Worm (Caenorhabditis elegans) whole organism, L4 larva: ENCODE data around the gene ZK938.11.

Source experiments
- D1046.2 ChIP-seq: fragments of 200-800 bp; sonication (Bioruptor generic); IDR thresholded peaks from 2 replicates; pipeline ENCODE4 v1.3.6; 2022; ENCODE audit warnings: missing genetic modification characterization, missing compliant biosample characterization
- F49E8.2 ChIP-seq: sonication (generic microtip); optimal IDR thresholded peaks from 2 replicates; lab custom pipeline; 2016; ENCODE audit warnings: missing compliant biosample characterization, mild to moderate bottlenecking, missing genetic modification characterization, borderline replicate concordance
- R02D3.7 ChIP-seq: fragments of 150-350 bp; sonication (generic microtip); optimal IDR thresholded peaks from 3 replicates; lab custom pipeline; 2014; ENCODE audit warnings: missing biosample characterization, missing genetic modification characterization
- T20F7.1 ChIP-seq: fragments of 200-800 bp; sonication (Bioruptor generic); optimal IDR thresholded peaks from 2 replicates; lab custom pipeline; 2018; ENCODE audit warnings: mild to moderate bottlenecking, missing genetic modification characterization, missing compliant biosample characterization
- Y48G9A.11 ChIP-seq: fragments of 200-800 bp; sonication (Bioruptor generic); IDR thresholded peaks from 2 replicates; pipeline ENCODE4 v1.3.6; 2022; ENCODE audit warnings: missing genetic modification reagents, missing genetic modification characterization, missing compliant biosample characterization
- Y5F2A.4 ChIP-seq: fragments of 200-800 bp; sonication (Bioruptor generic); optimal IDR thresholded peaks from 2 replicates; lab custom pipeline; 2018; ENCODE audit warnings: mild to moderate bottlenecking, missing genetic modification characterization, missing compliant biosample characterization
- Y75B8A.6 ChIP-seq: fragments of 200-800 bp; sonication (Bioruptor generic); IDR thresholded peaks from 2 replicates; pipeline ENCODE4 v1.3.6; 2022; ENCODE audit warnings: missing genetic modification reagents, missing genetic modification characterization, missing compliant biosample characterization
- ZK546.5 ChIP-seq, 2 experiments: sonication (generic microtip); optimal IDR thresholded peaks; 2 replicates each; lab custom pipeline; 2017; ENCODE audit warnings: missing biosample characterization in 2 of 2, missing genetic modification characterization in 2 of 2
- ama-1 ChIP-seq: fragments of 150-350 bp; optimal IDR thresholded peaks from 2 replicates; lab custom pipeline; 2014; ENCODE audit warnings: inconsistent platforms, mixed read lengths
- ceh-20 ChIP-seq: fragments of 200-800 bp; sonication (Bioruptor generic); IDR thresholded peaks from 2 replicates; pipeline ENCODE4 v1.3.6; 2022; ENCODE audit warnings: missing genetic modification reagents, missing genetic modification characterization, missing compliant biosample characterization
- ceh-32 ChIP-seq: sonication (generic microtip); optimal IDR thresholded peaks from 2 replicates; lab custom pipeline; 2016; ENCODE audit warnings: mild to moderate bottlenecking, missing genetic modification characterization, missing compliant biosample characterization; ENCODE audit not compliant: poor library complexity
- ceh-62 ChIP-seq: sonication (generic microtip); optimal IDR thresholded peaks from 2 replicates; lab custom pipeline; 2017; ENCODE audit warnings: missing biosample characterization, missing genetic modification characterization
- ctbp-1 ChIP-seq: fragments of 200-800 bp; sonication (Bioruptor generic); IDR thresholded peaks from 2 replicates; pipeline ENCODE4 v1.3.6; 2022; ENCODE audit warnings: missing genetic modification reagents, missing genetic modification characterization, missing compliant biosample characterization
- daf-12 ChIP-seq: fragments of 150-350 bp; optimal IDR thresholded peaks from 2 replicates; lab custom pipeline; 2014; ENCODE audit warnings: missing biosample characterization, missing genetic modification reagents, missing genetic modification characterization
- daf-16 ChIP-seq, 3 experiments: sonication (generic microtip); optimal IDR thresholded peaks; 2 replicates each; lab custom pipeline; 2016 to 2017; ENCODE audit warnings: missing genetic modification characterization in 3 of 3, missing genetic modification reagents in 3 of 3, mild to moderate bottlenecking in 2 of 3, missing compliant biosample characterization in 2 of 3, missing biosample characterization in 1 of 3, moderate library complexity in 1 of 3
- dmd-9 ChIP-seq: fragments of 200-800 bp; sonication (Bioruptor generic); IDR thresholded peaks from 2 replicates; pipeline ENCODE4 v1.3.6; 2022; ENCODE audit warnings: missing genetic modification reagents, missing genetic modification characterization, missing compliant biosample characterization
- dve-1 ChIP-seq: sonication (generic microtip); optimal IDR thresholded peaks from 2 replicates; lab custom pipeline; 2017; ENCODE audit warnings: antibody characterized with exemption, mild to moderate bottlenecking, missing genetic modification characterization, missing compliant biosample characterization; ENCODE audit not compliant: insufficient read depth
- fos-1 ChIP-seq: fragments of 150-350 bp; optimal IDR thresholded peaks from 2 replicates; lab custom pipeline; 2014; ENCODE audit warnings: missing biosample characterization, missing genetic modification characterization
- hlh-11 ChIP-seq: fragments of 200-800 bp; sonication (Bioruptor generic); optimal IDR thresholded peaks from 2 replicates; lab custom pipeline; 2018; ENCODE audit warnings: mild to moderate bottlenecking, missing genetic modification characterization, missing compliant biosample characterization
- hlh-30 ChIP-seq: sonication (generic microtip); optimal IDR thresholded peaks from 2 replicates; lab custom pipeline; 2017; ENCODE audit warnings: antibody characterized with exemption, mild to moderate bottlenecking, missing genetic modification characterization, missing compliant biosample characterization; ENCODE audit not compliant: insufficient read depth
- hmg-1.1 ChIP-seq: fragments of 200-800 bp; sonication (Bioruptor generic); IDR thresholded peaks from 2 replicates; pipeline ENCODE4 v1.3.6; 2022; ENCODE audit warnings: missing genetic modification reagents, missing genetic modification characterization, missing compliant biosample characterization
- jun-1 ChIP-seq: fragments of 150-350 bp; optimal IDR thresholded peaks from 2 replicates; lab custom pipeline; 2014; ENCODE audit warnings: missing biosample characterization, missing genetic modification reagents, missing genetic modification characterization
- lim-7 ChIP-seq: fragments of 200-800 bp; sonication (Bioruptor generic); IDR thresholded peaks from 2 replicates; pipeline ENCODE4 v1.3.6; 2022; ENCODE audit warnings: missing genetic modification characterization, missing compliant biosample characterization
- lin-1 ChIP-seq: fragments of 200-800 bp; sonication (Bioruptor generic); IDR thresholded peaks from 2 replicates; pipeline ENCODE4 v1.3.6; 2022; ENCODE audit warnings: missing genetic modification reagents, missing genetic modification characterization, missing compliant biosample characterization
- lin-29 ChIP-seq: fragments of 200-800 bp; sonication (Bioruptor generic); IDR thresholded peaks from 2 replicates; pipeline ENCODE4 v1.3.6; 2022; ENCODE audit warnings: missing genetic modification reagents, missing genetic modification characterization, missing compliant biosample characterization
- lin-38 ChIP-seq: fragments of 200-800 bp; sonication (Bioruptor generic); IDR thresholded peaks from 2 replicates; pipeline ENCODE4 v1.3.6; 2022; ENCODE audit warnings: missing genetic modification reagents, missing genetic modification characterization, missing compliant biosample characterization
- lir-3 ChIP-seq: sonication (generic microtip); optimal IDR thresholded peaks from 2 replicates; lab custom pipeline; 2016; ENCODE audit warnings: mild to moderate bottlenecking, missing genetic modification characterization, missing compliant biosample characterization
- lsy-2 ChIP-seq, 2 experiments: fragments of 150-350 bp in 1 of 2; sonication (generic microtip) in 1 of 2; optimal IDR thresholded peaks; 2 replicates each; lab custom pipeline; 2014 to 2017; ENCODE audit warnings: missing biosample characterization in 2 of 2, missing genetic modification characterization in 2 of 2
- mdl-1 ChIP-seq, 2 experiments: fragments of 150-350 bp in 1 of 2; sonication (generic microtip) in 1 of 2; optimal IDR thresholded peaks; 2 replicates each; lab custom pipeline; 2014 to 2017; ENCODE audit warnings: missing biosample characterization in 2 of 2, missing genetic modification characterization in 2 of 2
- mep-1 ChIP-seq: fragments of 150-350 bp; sonication (generic microtip); optimal IDR thresholded peaks from 3 replicates; lab custom pipeline; 2014; ENCODE audit warnings: missing biosample characterization, missing genetic modification characterization
- mes-2 ChIP-seq: sonication (generic microtip); optimal IDR thresholded peaks from 2 replicates; lab custom pipeline; 2016; ENCODE audit warnings: missing genotype, mild to moderate bottlenecking, missing genetic modification characterization, missing compliant biosample characterization; ENCODE audit not compliant: poor library complexity, severe bottlenecking
- mxl-3 ChIP-seq: fragments of 200-800 bp; sonication (Bioruptor generic); optimal IDR thresholded peaks from 2 replicates; lab custom pipeline; 2018; ENCODE audit warnings: mild to moderate bottlenecking, missing genetic modification characterization, missing compliant biosample characterization
- nhr-10 ChIP-seq: fragments of 150-350 bp; optimal IDR thresholded peaks from 2 replicates; lab custom pipeline; 2014; ENCODE audit warnings: missing biosample characterization, missing genetic modification characterization
- nhr-102 ChIP-seq: sonication (generic microtip); optimal IDR thresholded peaks from 2 replicates; lab custom pipeline; 2016; ENCODE audit warnings: mild to moderate bottlenecking, missing genetic modification characterization, moderate library complexity, missing compliant biosample characterization
- nhr-25 ChIP-seq: sonication (generic microtip); optimal IDR thresholded peaks from 2 replicates; lab custom pipeline; 2017; ENCODE audit warnings: missing genetic modification characterization, mild to moderate bottlenecking, missing compliant biosample characterization, antibody characterized with exemption, moderate library complexity, borderline replicate concordance; ENCODE audit not compliant: insufficient read depth
- nhr-28 ChIP-seq: fragments of 150-350 bp; optimal IDR thresholded peaks from 2 replicates; lab custom pipeline; 2014; ENCODE audit warnings: missing biosample characterization, missing genetic modification characterization
- nhr-41 ChIP-seq: fragments of 200-800 bp; sonication (Bioruptor generic); IDR thresholded peaks from 2 replicates; pipeline ENCODE4 v1.3.6; 2022; ENCODE audit warnings: missing genetic modification reagents, missing genetic modification characterization, missing compliant biosample characterization
- nhr-48 ChIP-seq: sonication (generic microtip); optimal IDR thresholded peaks from 2 replicates; lab custom pipeline; 2016; ENCODE audit warnings: mild to moderate bottlenecking, missing genetic modification characterization, missing compliant biosample characterization
- nhr-77 ChIP-seq: fragments of 150-350 bp; optimal IDR thresholded peaks from 2 replicates; lab custom pipeline; 2014; ENCODE audit warnings: missing biosample characterization, missing genetic modification characterization
- pha-4 ChIP-seq, 2 experiments: fragments of 150-350 bp in 1 of 2; fragments of 200-800 bp in 1 of 2; sonication (Bioruptor generic) in 1 of 2; IDR thresholded peaks in 1 of 2; optimal IDR thresholded peaks in 1 of 2; 2 replicates each; pipeline versions ENCODE4 v1.3.6 to Lab custom; 2014 to 2022; ENCODE audit warnings: missing genetic modification characterization in 2 of 2, missing genetic modification reagents in 2 of 2, missing biosample characterization in 1 of 2, missing compliant biosample characterization in 1 of 2
- pqm-1 ChIP-seq: sonication (generic microtip); optimal IDR thresholded peaks from 2 replicates; lab custom pipeline; 2017; ENCODE audit warnings: missing biosample characterization, missing genetic modification characterization
- set-16 ChIP-seq: fragments of 200-800 bp; sonication (Bioruptor generic); IDR thresholded peaks from 2 replicates; pipeline ENCODE4 v1.3.6; 2022; ENCODE audit warnings: missing genetic modification reagents, missing genetic modification characterization, missing compliant biosample characterization
- spr-3 ChIP-seq: fragments of 200-800 bp; sonication (Bioruptor generic); optimal IDR thresholded peaks from 2 replicates; lab custom pipeline; 2018; ENCODE audit warnings: mild to moderate bottlenecking, missing genetic modification characterization, missing compliant biosample characterization
- tra-1 ChIP-seq: fragments of 200-800 bp; sonication (Bioruptor generic); IDR thresholded peaks from 2 replicates; pipeline ENCODE4 v1.3.6; 2022; ENCODE audit warnings: missing genetic modification reagents, missing genetic modification characterization, missing compliant biosample characterization
- unc-62 ChIP-seq, 3 experiments: fragments of 150-350 bp in 1 of 3; sonication (generic microtip); optimal IDR thresholded peaks in 2 of 3; peaks in 1 of 3; 1 replicate in 1 of 3; 2 replicates in 2 of 3; lab custom pipeline; 2014 to 2017; ENCODE audit warnings: missing biosample characterization in 3 of 3, missing genetic modification characterization in 3 of 3, missing genetic modification reagents in 3 of 3, missing genotype in 1 of 3
- zip-11 ChIP-seq: fragments of 200-800 bp; sonication (Bioruptor generic); IDR thresholded peaks from 2 replicates; pipeline ENCODE4 v1.3.6; 2022; ENCODE audit warnings: missing genetic modification characterization, missing compliant biosample characterization
- ztf-11 ChIP-seq: fragments of 150-350 bp; optimal IDR thresholded peaks from 2 replicates; lab custom pipeline; 2014; ENCODE audit warnings: missing biosample characterization, missing genetic modification characterization

ZK938.11 gene

ce11 chrII:9793197-9793596, 47.0 kb downstream of the ZK938.11 start, which contains the start of gene cyp-13A3:
TSS of gene cyp-13A3 (minus strand) at chrII:9793297.
- TF ChIP-seq ceh-32 (tag; lab: Kevin White, UChicago): no peak
- TF ChIP-seq lsy-2 (tag; optimal IDR thresholded peaks at IDR 0.05; lab: Kevin White, UChicago): no peak
- TF ChIP-seq R02D3.7: no peak
- no peak for TF ChIP-seq pha-4 (GFP tag; IDR thresholded peaks at IDR 0.05; lab: Robert Waterston, UW)
- no peak for TF ChIP-seq pha-4 (tag; optimal IDR thresholded peaks at IDR 0.05; lab: Kevin White, UChicago)
- no peak for TF ChIP-seq Y5F2A.4 (GFP tag; lab: Kevin White, UChicago)
- no peak for TF ChIP-seq jun-1
- TF ChIP-seq dmd-9 (GFP tag; lab: Robert Waterston, UW): no peak
- TF ChIP-seq mes-2: no peak
- no peak for TF ChIP-seq lin-38
- TF ChIP-seq Y48G9A.11 (GFP tag; lab: Robert Waterston, UW): no peak
- TF ChIP-seq mxl-3: no peak
- TF ChIP-seq nhr-28: no peak
- no peak for TF ChIP-seq zip-11
- no peak for TF ChIP-seq lim-7 (GFP tag; lab: Robert Waterston, UW)
- no peak for TF ChIP-seq ceh-20 (GFP tag; lab: Robert Waterston, UW)

- TF ChIP-seq hlh-11 (tag; lab: Kevin White, UChicago): peak; percentile 91
- TF ChIP-seq dve-1 (tag; lab: Kevin White, UChicago): peak; percentile 84
- no peak for TF ChIP-seq ceh-62 (tag; lab: Kevin White, UChicago)
- no peak for TF ChIP-seq ZK546.5 (tag; optimal IDR thresholded peaks at IDR 0.05; lab: Kevin White, UChicago)
- TF ChIP-seq lir-3 (tag; lab: Kevin White, UChicago): no peak
- TF ChIP-seq nhr-77 (tag; lab: Kevin White, UChicago): peak; percentile 88
- TF ChIP-seq spr-3 (GFP tag; lab: Kevin White, UChicago): no peak
- TF ChIP-seq ztf-11 (tag; lab: Kevin White, UChicago): no peak
- TF ChIP-seq mxl-3: peak; percentile 69
- peak; percentile 2 for TF ChIP-seq mep-1 (tag; lab: Kevin White, UChicago)
- no peak for TF ChIP-seq R02D3.7
- TF ChIP-seq D1046.2 (GFP tag; lab: Robert Waterston, UW): no peak
- peak; percentile 62 for TF ChIP-seq hlh-30 (tag; lab: Kevin White, UChicago)
- TF ChIP-seq fos-1 (tag; lab: Kevin White, UChicago): no peak
- TF ChIP-seq nhr-102 (tag; lab: Kevin White, UChicago): peak; percentile 93
- TF ChIP-seq hmg-1.1 (GFP tag; lab: Robert Waterston, UW): no peak
- no peak for TF ChIP-seq daf-12
- TF ChIP-seq set-16 (GFP tag; lab: Robert Waterston, UW): no peak
- TF ChIP-seq ceh-20 (GFP tag; lab: Robert Waterston, UW): no peak
- peak; percentile 87 for TF ChIP-seq nhr-28
- no peak for TF ChIP-seq Y75B8A.6
- no peak for TF ChIP-seq nhr-25 (tag; lab: Kevin White, UChicago)
- no peak for TF ChIP-seq F49E8.2 (tag; lab: Kevin White, UChicago)
- TF ChIP-seq ama-1 (lab: Kevin White, UChicago): no peak
- peak in 1 of 2 experiments; percentile 98 for TF ChIP-seq unc-62 (GFP tag; optimal IDR thresholded peaks at IDR 0.05 in 1 of 2; lab: Kevin White, UChicago)
- no peak for TF ChIP-seq unc-62 (tag; optimal IDR thresholded peaks at IDR 0.05; lab: Kevin White, UChicago)
- TF ChIP-seq T20F7.1 (GFP tag; lab: Kevin White, UChicago): no peak
- TF ChIP-seq tra-1 (GFP tag; lab: Robert Waterston, UW): 0 out of 2 replicates have a peak, but pooled peaks have one; percentile 53
- no peak for TF ChIP-seq ctbp-1 (GFP tag; lab: Robert Waterston, UW)
- peak; percentile 57 for TF ChIP-seq nhr-10 (tag; lab: Kevin White, UChicago)
- no peak for TF ChIP-seq nhr-41
- no peak for TF ChIP-seq daf-16 (GFP tag; optimal IDR thresholded peaks at IDR 0.05; lab: Kevin White, UChicago)
- TF ChIP-seq daf-16 (tag; optimal IDR thresholded peaks at IDR 0.05; lab: Kevin White, UChicago): peak; percentile 82
- TF ChIP-seq lin-1: peak; percentile 71; the same call in 1 of the 2 replicates
- no peak for TF ChIP-seq Y48G9A.11 (GFP tag; lab: Robert Waterston, UW)
- TF ChIP-seq lin-29 (GFP tag; lab: Robert Waterston, UW): no peak
- peak; percentile 72 for TF ChIP-seq nhr-48 (tag; lab: Kevin White, UChicago)
- TF ChIP-seq pqm-1 (tag; lab: Kevin White, UChicago): peak; percentile 94
- peak in 1 of 2 experiments; percentile 70 for TF ChIP-seq mdl-1 (tag; optimal IDR thresholded peaks at IDR 0.05; lab: Kevin White, UChicago)
Measured at ce11 chrII:9791185-9791584, 49.0 kb downstream of the ZK938.11 start.
